Worm (Caenorhabditis elegans): ENCODE measurements around the gene gpch-1.

DNA sequence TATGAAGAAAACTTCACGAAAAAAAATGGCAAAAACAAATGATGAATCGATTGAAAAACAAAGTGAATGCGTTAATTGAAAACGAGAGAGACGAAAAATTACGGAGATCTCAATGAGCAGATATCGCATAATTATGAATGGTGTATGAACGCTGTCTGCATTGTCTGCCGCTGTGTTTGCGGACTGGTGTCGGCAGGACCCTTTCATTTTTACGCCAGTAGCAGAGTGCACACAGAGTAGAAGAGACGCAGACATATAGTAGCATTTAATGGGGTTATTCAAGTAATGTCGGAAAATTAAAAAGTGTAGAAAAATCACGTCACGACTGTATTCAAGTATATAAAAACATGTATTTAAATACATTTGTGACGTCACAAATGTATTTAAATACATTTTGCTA lies 27.5 kb upstream of the gpch-1 start:
- TF ChIP-seq ama-1 (optimal IDR thresholded peaks at IDR 0.05) (no peak), tbx-37 (GFP tag; conservative IDR thresholded peaks at IDR 0.05) (no peak), F13C5.2 (tag; optimal IDR thresholded peaks at IDR 0.05) (peak; percentile 11), hnd-1 (tag; optimal IDR thresholded peaks at IDR 0.05) (no peak), ets-7 (tag; optimal IDR thresholded peaks at IDR 0.05) (no peak), flt-1 (GFP tag; IDR thresholded peaks at IDR 0.05) (no peak), ceh-36 (tag; optimal IDR thresholded peaks at IDR 0.05) (no peak), scrt-1 (GFP tag; IDR thresholded peaks at IDR 0.05) (no peak), aly-1 (tag; optimal IDR thresholded peaks at IDR 0.05) (no peak), tra-4 (tag; optimal IDR thresholded peaks at IDR 0.05) (no peak)
